Worm (Caenorhabditis elegans) whole organism, early embryonic: ENCODE results near the gene F26D11.1.

Experiments used
- B0310.2 ChIP-seq: sonication (generic microtip); optimal IDR thresholded peaks from 2 replicates; lab custom pipeline; 2016; ENCODE audit warnings: mild to moderate bottlenecking, missing genetic modification characterization, missing compliant biosample characterization
- F13C5.2 ChIP-seq: sonication (generic microtip); optimal IDR thresholded peaks from 2 replicates; lab custom pipeline; 2017; ENCODE audit warnings: mild to moderate bottlenecking, missing genetic modification characterization, inconsistent platforms, missing compliant biosample characterization
- aly-1 ChIP-seq: sonication (generic microtip); optimal IDR thresholded peaks from 2 replicates; lab custom pipeline; 2016; ENCODE audit warnings: missing genetic modification characterization, missing compliant biosample characterization
- ama-1 ChIP-seq: fragments of 150-350 bp; optimal IDR thresholded peaks from 2 replicates; lab custom pipeline; 2014
- ceh-36 ChIP-seq: sonication (generic microtip); optimal IDR thresholded peaks from 2 replicates; lab custom pipeline; 2016; ENCODE audit warnings: missing genetic modification characterization, inconsistent platforms, missing compliant biosample characterization
- ets-7 ChIP-seq: sonication (generic microtip); optimal IDR thresholded peaks from 2 replicates; lab custom pipeline; 2016; ENCODE audit warnings: missing genotype, missing genetic modification characterization, missing compliant biosample characterization
- flt-1 ChIP-seq: fragments of 200-800 bp; sonication (Bioruptor generic); IDR thresholded peaks from 2 replicates; pipeline ENCODE4 v1.3.6; 2022; ENCODE audit warnings: missing genetic modification characterization, missing compliant biosample characterization
- hnd-1 ChIP-seq: sonication (generic microtip); optimal IDR thresholded peaks from 2 replicates; lab custom pipeline; 2016; ENCODE audit warnings: missing genetic modification characterization, missing compliant biosample characterization
- pes-1 ChIP-seq: fragments of 200-800 bp; sonication (Bioruptor generic); IDR thresholded peaks from 2 replicates; pipeline ENCODE4 v1.3.6; 2022; ENCODE audit warnings: missing genetic modification reagents, missing genetic modification characterization, missing compliant biosample characterization
- tbx-37 ChIP-seq: fragments of 200-800 bp; sonication (Bioruptor generic); conservative IDR thresholded peaks from 2 replicates; pipeline ENCODE4 v1.3.6; 2022; ENCODE audit warnings: missing genetic modification reagents, missing genetic modification characterization, missing compliant biosample characterization

DNA sequence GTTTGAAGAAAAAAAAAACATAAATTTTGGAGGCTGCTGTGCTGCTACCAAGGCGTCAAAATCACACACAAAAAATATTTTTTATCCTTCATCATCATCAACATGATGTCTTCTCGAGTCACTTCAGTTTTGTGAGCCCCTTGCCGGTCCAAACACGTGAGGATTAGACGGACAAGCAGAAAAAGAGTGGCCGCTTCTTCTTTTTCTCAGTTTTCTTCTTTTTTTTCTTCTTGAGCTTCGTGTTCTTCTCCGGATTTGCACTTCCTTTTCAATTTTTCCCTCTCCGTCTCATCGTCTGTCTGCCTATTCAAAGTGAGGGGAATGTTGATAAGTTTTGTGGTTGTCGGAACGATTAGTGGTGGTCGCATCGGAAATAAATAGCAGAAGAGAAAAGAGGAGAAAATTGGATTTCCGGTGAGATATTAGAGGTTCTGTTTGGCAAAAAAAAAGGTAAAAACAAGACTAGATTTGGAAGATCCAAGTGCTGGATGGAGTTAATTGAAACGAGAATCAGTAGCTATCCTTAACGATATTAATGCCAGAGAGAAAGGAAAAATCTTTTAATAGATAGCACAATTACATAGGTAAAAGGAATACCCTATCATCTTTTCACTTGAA, 866 bp upstream of the F26D11.1 start:
- no peak for TF ChIP-seq hnd-1 (tag; lab: Kevin White, UChicago)
- no peak for TF ChIP-seq aly-1 (tag; lab: Kevin White, UChicago)
- no peak for TF ChIP-seq ama-1 (lab: Kevin White, UChicago)
- no peak for TF ChIP-seq flt-1 (GFP tag; lab: Robert Waterston, UW)
- no peak for TF ChIP-seq ceh-36 (tag; lab: Kevin White, UChicago)
- TF ChIP-seq pes-1 (GFP tag; lab: Robert Waterston, UW): no peak
- no peak for TF ChIP-seq F13C5.2 (tag; lab: Kevin White, UChicago)
- TF ChIP-seq ets-7 (tag; lab: Kevin White, UChicago): no peak
- no peak for TF ChIP-seq tbx-37
- TF ChIP-seq B0310.2 (tag; lab: Kevin White, UChicago): no peak
